Worm (Caenorhabditis elegans) whole organism, L3 larva: ENCODE data around the gene F29A7.3.

ENCODE experiments used
- aly-2 ChIP-seq: fragments of 150-350 bp; optimal IDR thresholded peaks from 2 replicates; lab custom pipeline; 2014; ENCODE audit warnings: missing biosample characterization, missing genetic modification characterization
- ama-1 ChIP-seq: fragments of 150-350 bp; optimal IDR thresholded peaks from 2 replicates; lab custom pipeline; 2018
- ceh-16 ChIP-seq: sonication (generic microtip); optimal IDR thresholded peaks from 2 replicates; lab custom pipeline; 2017; ENCODE audit warnings: missing biosample characterization, missing genetic modification characterization
- elt-2 ChIP-seq: sonication (generic microtip); optimal IDR thresholded peaks from 2 replicates; lab custom pipeline; 2016; ENCODE audit warnings: missing genetic modification reagents, mild to moderate bottlenecking, missing genetic modification characterization, missing compliant biosample characterization
- mdl-1 ChIP-seq: fragments of 150-350 bp; optimal IDR thresholded peaks from 2 replicates; lab custom pipeline; 2014; ENCODE audit warnings: missing biosample characterization, missing genetic modification characterization
- nfya-1 ChIP-seq: sonication (generic microtip); optimal IDR thresholded peaks from 2 replicates; lab custom pipeline; 2017; ENCODE audit warnings: missing genetic modification characterization, mild to moderate bottlenecking, missing compliant biosample characterization, antibody characterized with exemption, moderate library complexity; ENCODE audit not compliant: insufficient read depth
- nhr-12 ChIP-seq: fragments of 150-350 bp; optimal IDR thresholded peaks from 2 replicates; lab custom pipeline; 2014; ENCODE audit warnings: missing biosample characterization, missing genetic modification characterization
- nhr-237 ChIP-seq: fragments of 150-350 bp; optimal IDR thresholded peaks from 2 replicates; lab custom pipeline; 2014; ENCODE audit warnings: missing biosample characterization, missing genetic modification characterization
- nhr-25 ChIP-seq: sonication (generic microtip); optimal IDR thresholded peaks from 2 replicates; lab custom pipeline; 2017; ENCODE audit warnings: missing biosample characterization, missing genetic modification characterization
- pha-4 ChIP-seq: fragments of 150-350 bp; optimal IDR thresholded peaks from 2 replicates; lab custom pipeline; 2014; ENCODE audit warnings: missing biosample characterization, missing genetic modification reagents, missing genetic modification characterization
- sea-2 ChIP-seq: fragments of 150-350 bp; sonication (generic microtip); optimal IDR thresholded peaks from 4 replicates; lab custom pipeline; 2014; ENCODE audit warnings: missing biosample characterization, missing genetic modification reagents, missing genetic modification characterization
- zag-1 ChIP-seq: fragments of 150-350 bp; optimal IDR thresholded peaks from 2 replicates; lab custom pipeline; 2014; ENCODE audit warnings: missing biosample characterization, missing genetic modification characterization
- ztf-4 ChIP-seq: fragments of 150-350 bp; optimal IDR thresholded peaks from 2 replicates; lab custom pipeline; 2014; ENCODE audit warnings: missing biosample characterization, missing genetic modification characterization

DNA sequence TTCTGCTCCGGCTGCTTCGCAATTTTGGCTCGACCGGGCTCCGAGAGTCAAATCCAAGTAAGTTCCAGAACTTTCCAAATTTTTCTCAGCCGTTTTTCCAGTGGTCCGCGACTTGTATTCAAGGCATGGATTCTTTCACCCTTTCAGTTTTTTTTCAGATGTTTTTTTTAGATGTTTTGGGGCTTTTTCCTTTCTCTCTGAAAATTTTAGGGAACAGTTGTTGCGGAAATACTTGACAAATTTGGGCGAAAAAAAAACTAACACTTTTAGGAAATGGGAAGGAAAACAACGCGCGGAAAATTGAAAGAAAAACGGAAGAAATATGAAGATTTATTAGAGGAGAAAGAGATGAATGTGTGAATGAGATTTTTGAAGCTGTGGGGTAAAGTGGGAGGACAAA, 27.5 kb upstream of the F29A7.3 start, which contains the start of the genes T05A8.11 and nep-2:
- TF ChIP-seq aly-2 (no peak), sea-2 (GFP tag; lab: Kevin White, UChicago) (no peak), zag-1 (no peak), nhr-25 (tag; lab: Kevin White, UChicago) (no peak), nfya-1 (tag; lab: Kevin White, UChicago) (no peak), ceh-16 (no peak), elt-2 (no peak), mdl-1 (no peak), ama-1 (no peak), nhr-12 (tag; lab: Kevin White, UChicago) (no peak), pha-4 (no peak), nhr-237 (tag; lab: Kevin White, UChicago) (no peak), ztf-4 (no peak)
